Fruit fly (Drosophila melanogaster) Kc167 (cell line): ENCODE data around the gene ppk11.

Experiments
- Myc ChIP-seq: fragments of >200 bp; optimal IDR thresholded peaks from 2 replicates; lab custom pipeline; 2017; ENCODE audit warnings: missing external identifiers
- Sin3A ChIP-seq: fragments of >200 bp; optimal IDR thresholded peaks from 2 replicates; lab custom pipeline; 2018; ENCODE audit warnings: missing external identifiers
- h ChIP-seq: fragments of >200 bp; optimal IDR thresholded peaks from 3 replicates; lab custom pipeline; 2018; ENCODE audit warnings: missing external identifiers
- insv ChIP-seq: fragments of >200 bp; optimal IDR thresholded peaks from 3 replicates; lab custom pipeline; 2018; ENCODE audit warnings: missing external identifiers
- psq ChIP-seq: fragments of >200 bp; optimal IDR thresholded peaks from 2 replicates; lab custom pipeline; 2017; ENCODE audit warnings: missing external identifiers
- ttk ChIP-seq: sonication (Bioruptor generic); optimal IDR thresholded peaks from 2 replicates; lab custom pipeline; 2017; ENCODE audit warnings: missing external identifiers

ppk11 gene

dm6 chr2L:9770896-9771295 lies 3.9 kb downstream of the ppk11 start, which contains the start of gene ppk18:
TSS of gene ppk18 (minus strand) at chr2L:9770996.
- TF ChIP-seq insv (lab: Kevin White, UChicago) (no peak), h (lab: Kevin White, UChicago) (no peak), psq (lab: Kevin White, UChicago) (no peak)

dm6 chr2L:9768735-9769134 lies 6.1 kb downstream of the ppk11 start, which contains the start of gene CG17633:
TSS of gene CG17633 (plus strand) at chr2L:9769060.
- no peak for TF ChIP-seq Sin3A
- no peak for TF ChIP-seq psq (lab: Kevin White, UChicago)
- TF ChIP-seq insv (lab: Kevin White, UChicago), result no peak
- no peak for TF ChIP-seq Myc
- TF ChIP-seq ttk (lab: Kevin White, UChicago), result no peak
- TF ChIP-seq h (lab: Kevin White, UChicago), result no peak

- TF ChIP-seq Myc, result no peak
- TF ChIP-seq psq (lab: Kevin White, UChicago), result no peak
- no peak for TF ChIP-seq ttk (lab: Kevin White, UChicago)
- no peak for TF ChIP-seq Sin3A
- TF ChIP-seq insv (lab: Kevin White, UChicago), result no peak
- TF ChIP-seq h (lab: Kevin White, UChicago), result no peak
These were observed 8.1 kb downstream of the ppk11 start, which contains the start of gene CG4017 for dm6 chr2L:9766758-9767157. TSS of gene CG4017 (plus strand) at chr2L:9767058.

dm6 chr2L:9763212-9763869 lies 11.5 kb downstream of the ppk11 start, which contains the start of the genes Taf11 and und:
TSS of gene Taf11 (minus strand) at chr2L:9763262.
TSS of gene und (plus strand) at chr2L:9763369.
- TF ChIP-seq Sin3A, result no peak
- no peak for TF ChIP-seq psq (lab: Kevin White, UChicago)
- no peak for TF ChIP-seq insv (lab: Kevin White, UChicago)
- TF ChIP-seq Myc, result no peak
- no peak for TF ChIP-seq ttk (lab: Kevin White, UChicago)
- TF ChIP-seq h (lab: Kevin White, UChicago), result no peak

- no peak for TF ChIP-seq psq (lab: Kevin White, UChicago)
- TF ChIP-seq insv (lab: Kevin White, UChicago), result no peak
- no peak for TF ChIP-seq ttk (lab: Kevin White, UChicago)
These were observed 16.0 kb downstream of the ppk11 start for dm6 chr2L:9758856-9759255.

- no peak for TF ChIP-seq Sin3A
- no peak for TF ChIP-seq ttk (lab: Kevin White, UChicago)
- no peak for TF ChIP-seq Myc
- no peak for TF ChIP-seq h (lab: Kevin White, UChicago)
- no peak for TF ChIP-seq psq (lab: Kevin White, UChicago)
- TF ChIP-seq insv (lab: Kevin White, UChicago), result no peak
These were observed 16.6 kb downstream of the ppk11 start, which contains the start of gene zf30C for dm6 chr2L:9757990-9758814. TSS of gene zf30C (plus strand) at chr2L:9758342.

- no peak for TF ChIP-seq insv (lab: Kevin White, UChicago)
- no peak for TF ChIP-seq Sin3A
- TF ChIP-seq ttk (lab: Kevin White, UChicago), result no peak
- no peak for TF ChIP-seq Myc
- no peak for TF ChIP-seq psq (lab: Kevin White, UChicago)
- no peak for TF ChIP-seq h (lab: Kevin White, UChicago)
These were observed 20.0 kb downstream of the ppk11 start for dm6 chr2L:9754817-9755216.

- TF ChIP-seq insv (lab: Kevin White, UChicago) (no peak), h (lab: Kevin White, UChicago) (no peak), psq (lab: Kevin White, UChicago) (no peak), Myc (no peak), ttk (lab: Kevin White, UChicago) (no peak), Sin3A (no peak)
These were observed 21.5 kb downstream of the ppk11 start for dm6 chr2L:9753357-9753756.

- no peak for TF ChIP-seq insv (lab: Kevin White, UChicago)
- TF ChIP-seq Sin3A, result no peak
- TF ChIP-seq h (lab: Kevin White, UChicago), result no peak
- TF ChIP-seq psq (lab: Kevin White, UChicago), result no peak
- TF ChIP-seq ttk (lab: Kevin White, UChicago), result no peak
- TF ChIP-seq Myc, result no peak
These were observed 25.1 kb downstream of the ppk11 start, which contains the start of gene Cyp4e3 for dm6 chr2L:9749745-9750144. TSS of gene Cyp4e3 (minus strand) at chr2L:9750071.

- no peak for TF ChIP-seq Sin3A
- TF ChIP-seq ttk (lab: Kevin White, UChicago), result no peak
- TF ChIP-seq insv (lab: Kevin White, UChicago), result no peak
- TF ChIP-seq Myc, result no peak
- TF ChIP-seq psq (lab: Kevin White, UChicago), result no peak
- no peak for TF ChIP-seq h (lab: Kevin White, UChicago)
These were observed 28.3 kb downstream of the ppk11 start, which contains the start of gene Nckx30C for dm6 chr2L:9746236-9747225. TSS of gene Nckx30C (minus strand) at chr2L:9746495.

- TF ChIP-seq Sin3A (no peak), Myc (no peak), psq (lab: Kevin White, UChicago) (no peak), h (lab: Kevin White, UChicago) (no peak), insv (lab: Kevin White, UChicago) (no peak), ttk (lab: Kevin White, UChicago) (no peak)
These were observed 30.2 kb downstream of the ppk11 start for dm6 chr2L:9744634-9745033.
